Worm (Caenorhabditis elegans): Measurements from ENCODE around the gene F38A1.13.
A peak's percentile ranks its signal among the peaks of the same experiment; 100 is the strongest.

Gene F38A1.13

DNA sequence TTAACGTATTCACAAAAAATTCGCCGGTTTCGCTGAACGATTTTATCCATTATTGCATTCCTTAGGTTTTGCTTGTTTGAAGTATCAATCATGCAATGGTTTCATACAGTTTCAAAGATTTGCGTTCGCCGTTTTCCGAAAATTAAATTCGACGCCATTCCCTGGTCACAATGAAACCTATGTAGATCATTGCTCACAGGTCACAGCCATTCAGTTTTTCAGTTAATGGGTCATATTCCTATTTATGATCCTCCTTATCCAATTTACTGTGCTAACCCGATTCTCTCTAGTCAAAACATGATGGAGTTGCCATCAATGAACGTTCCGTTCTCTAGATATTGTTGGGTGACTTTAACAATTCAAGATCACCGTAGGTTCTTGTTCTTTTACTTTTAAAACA lies at the start of gene F38A1.13:
F38A1.13 (plus strand) TSS at position 301 of the 400 bp plus-strand sequence.
- TF ChIP-seq hlh-8 (tag; optimal IDR thresholded peaks at IDR 0.05) (no peak), lim-6 (tag; optimal IDR thresholded peaks at IDR 0.05) (no peak), gmeb-2 (tag; optimal IDR thresholded peaks at IDR 0.05) (no peak), hlh-30 (tag; optimal IDR thresholded peaks at IDR 0.05; ENCODE audit: insufficient read depth) (no peak), rnt-1 (tag; optimal IDR thresholded peaks at IDR 0.05) (no peak), pha-4 (tag; optimal IDR thresholded peaks at IDR 0.05) (no peak)

- no peak for TF ChIP-seq ceh-19 (GFP tag; optimal IDR thresholded peaks at IDR 0.05)
- TF ChIP-seq hlh-6 (tag; optimal IDR thresholded peaks at IDR 0.05): no peak
- no peak for TF ChIP-seq dmd-4 (tag; optimal IDR thresholded peaks at IDR 0.05; ENCODE audit: borderline replicate concordance)
- TF ChIP-seq ahr-1 (tag; optimal IDR thresholded peaks at IDR 0.05): no peak
- TF ChIP-seq hlh-13 (GFP tag; optimal IDR thresholded peaks at IDR 0.05): no peak
- no peak for TF ChIP-seq ceh-14 (tag; optimal IDR thresholded peaks at IDR 0.05)
- no peak for TF ChIP-seq C08G9.2 (tag; optimal IDR thresholded peaks at IDR 0.05)
- no peak for TF ChIP-seq unc-55 (GFP tag; optimal IDR thresholded peaks at IDR 0.05)
- TF ChIP-seq madf-2 (tag; optimal IDR thresholded peaks at IDR 0.05): no peak
- TF ChIP-seq unc-3 (GFP tag; conservative IDR thresholded peaks at IDR 0.05): no peak
- no peak for TF ChIP-seq unc-3 (tag; optimal IDR thresholded peaks at IDR 0.05)
Observed at ce11 chrIV:1215536-1215935, 49.5 kb upstream of the F38A1.13 start.

- TF ChIP-seq ama-1 (optimal IDR thresholded peaks at IDR 0.05) (no peak), ceh-48 (tag; optimal IDR thresholded peaks at IDR 0.05) (no peak), pat-9 (tag; optimal IDR thresholded peaks at IDR 0.05) (no peak), ztf-16 (tag; optimal IDR thresholded peaks at IDR 0.05) (no peak), ceh-6 (GFP tag; optimal IDR thresholded peaks at IDR 0.05) (no peak), fax-1 (tag; optimal IDR thresholded peaks at IDR 0.05) (no peak), madf-2 (tag; optimal IDR thresholded peaks at IDR 0.05) (no peak)
Observed at ce11 chrIV:1216290-1216689, 48.7 kb upstream of the F38A1.13 start, which contains the start of gene W09G12.9. TSS of gene W09G12.9 (plus strand) at chrIV:1216590.

- peak; percentile 57 for TF ChIP-seq dve-1 (tag; optimal IDR thresholded peaks at IDR 0.05)
Observed at ce11 chrIV:1217265-1217664, 47.8 kb upstream of the F38A1.13 start.

DNA sequence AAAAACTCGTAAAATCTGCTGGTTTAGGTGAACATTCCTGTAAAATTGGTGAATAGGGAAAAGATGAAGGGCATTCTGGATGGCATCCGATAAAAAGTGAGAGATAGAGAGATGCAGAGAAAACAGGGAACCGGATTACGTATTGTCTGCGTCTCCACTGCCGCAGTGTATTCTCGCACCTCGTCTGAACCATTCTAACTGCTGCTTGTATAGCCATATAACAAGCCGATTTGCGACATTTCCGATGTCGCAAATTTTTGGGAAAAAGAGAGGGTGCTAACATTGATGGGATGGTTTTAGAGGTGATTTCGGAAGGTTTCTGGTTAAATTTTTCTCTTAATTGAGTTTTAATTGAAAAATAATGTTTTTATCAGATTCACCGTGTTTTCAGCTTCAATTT lies 43.9 kb upstream of the F38A1.13 start, which contains the start of gene W09G12.10:
W09G12.10 (minus strand) TSS at position 121 of the 400 bp plus-strand sequence.
- no peak for TF ChIP-seq mec-3 (tag; optimal IDR thresholded peaks at IDR 0.05; ENCODE audit: borderline replicate concordance)
- no peak for TF ChIP-seq odd-2 (tag; optimal IDR thresholded peaks at IDR 0.05)
- TF ChIP-seq ceh-48 (tag; optimal IDR thresholded peaks at IDR 0.05): no peak
- TF ChIP-seq dmd-4 (tag; optimal IDR thresholded peaks at IDR 0.05; ENCODE audit: borderline replicate concordance): no peak
- TF ChIP-seq elt-2 (tag; optimal IDR thresholded peaks at IDR 0.05): no peak
- no peak for TF ChIP-seq gmeb-2 (tag; optimal IDR thresholded peaks at IDR 0.05)
- no peak for TF ChIP-seq zip-5 (tag; optimal IDR thresholded peaks at IDR 0.05)

- TF ChIP-seq ceh-18 (tag; optimal IDR thresholded peaks at IDR 0.05) (no peak), pqm-1 (tag; optimal IDR thresholded peaks at IDR 0.05) (no peak), pax-1 (tag; optimal IDR thresholded peaks at IDR 0.05) (no peak), hlh-13 (GFP tag; optimal IDR thresholded peaks at IDR 0.05) (no peak), ets-4 (tag; optimal IDR thresholded peaks at IDR 0.05) (no peak), hlh-30 (tag; optimal IDR thresholded peaks at IDR 0.05; ENCODE audit: insufficient read depth) (no peak), pat-9 (tag; optimal IDR thresholded peaks at IDR 0.05) (no peak), nhr-232 (tag; optimal IDR thresholded peaks at IDR 0.05) (no peak), ceh-45 (GFP tag; IDR thresholded peaks at IDR 0.05) (no peak), rnt-1 (tag; optimal IDR thresholded peaks at IDR 0.05) (no peak), Y22D7AL.16 (tag; optimal IDR thresholded peaks at IDR 0.05) (no peak)
Observed at ce11 chrIV:1224781-1225180, 40.2 kb upstream of the F38A1.13 start.

Measured in whole organism, late embryonic.